Worm (Caenorhabditis elegans): ENCODE results near the gene B0238.15.

DNA sequence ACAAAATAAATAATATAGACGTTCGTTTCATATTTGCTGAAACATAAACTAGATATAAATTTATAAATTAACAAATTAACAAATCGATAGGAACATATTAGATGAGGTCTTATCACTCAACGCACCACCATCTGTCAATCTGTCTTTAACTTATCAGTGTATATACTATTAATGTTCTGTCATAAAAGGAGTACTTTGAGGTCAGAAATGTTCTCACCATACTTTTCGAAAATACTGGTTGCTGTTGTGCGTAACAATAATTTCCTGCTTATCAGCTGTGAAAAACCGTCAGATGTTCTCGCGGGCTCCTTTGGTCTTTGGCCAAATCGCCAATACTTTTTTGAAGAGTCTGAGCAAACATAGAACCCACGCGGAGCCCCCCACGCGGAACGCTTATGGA, 47.5 kb upstream of the B0238.15 start, which contains the start of gene C03A7.13:
- no peak for TF ChIP-seq elt-2 (tag; optimal IDR thresholded peaks at IDR 0.05)
- TF ChIP-seq sox-4 (tag; optimal IDR thresholded peaks at IDR 0.05) = no peak
- TF ChIP-seq elt-4 (tag; optimal IDR thresholded peaks at IDR 0.05) = no peak
- no peak for TF ChIP-seq ceh-6 (GFP tag; optimal IDR thresholded peaks at IDR 0.05)
- TF ChIP-seq nhr-11 (tag; optimal IDR thresholded peaks at IDR 0.05) = no peak
- no peak for TF ChIP-seq ceh-14 (tag; optimal IDR thresholded peaks at IDR 0.05)
- TF ChIP-seq pha-4 (tag; optimal IDR thresholded peaks at IDR 0.05) = no peak
- no peak for TF ChIP-seq unc-86 (tag; optimal IDR thresholded peaks at IDR 0.05)
- TF ChIP-seq gmeb-2 (tag; optimal IDR thresholded peaks at IDR 0.05) = no peak
- TF ChIP-seq dve-1 (tag; optimal IDR thresholded peaks at IDR 0.05) = no peak
